Fruit fly (Drosophila melanogaster) whole organism, embryonic: ENCODE data around the gene CG42268.

ENCODE experiments used
- Bteb2 ChIP-seq: fragments of 200-800 bp; sonication (Bioruptor generic); optimal IDR thresholded peaks from 2 replicates; lab custom pipeline; 2016; ENCODE audit warnings: missing biosample characterization, missing genetic modification characterization
- CG10979 ChIP-seq: fragments of 200-800 bp; sonication (Bioruptor generic); optimal IDR thresholded peaks from 2 replicates; lab custom pipeline; 2018; ENCODE audit warnings: missing biosample characterization, mild to moderate bottlenecking, missing genetic modification characterization, moderate library complexity
- CG12104 ChIP-seq: fragments of 200-800 bp; sonication (Bioruptor generic); optimal IDR thresholded peaks from 3 replicates; lab custom pipeline; 2016; ENCODE audit warnings: missing biosample characterization, missing genetic modification characterization
- CG1233 ChIP-seq: fragments of 200-800 bp; sonication (Bioruptor generic); optimal IDR thresholded peaks from 4 replicates; lab custom pipeline; 2018; ENCODE audit warnings: missing biosample characterization, mild to moderate bottlenecking, missing genetic modification characterization
- CG13624 ChIP-seq: fragments of 200-800 bp; sonication (Bioruptor generic); optimal IDR thresholded peaks from 2 replicates; lab custom pipeline; 2016; ENCODE audit warnings: missing biosample characterization, missing genetic modification characterization
- CG1529 ChIP-seq: fragments of 200-800 bp; sonication (Bioruptor generic); optimal IDR thresholded peaks from 3 replicates; lab custom pipeline; 2018; ENCODE audit warnings: missing biosample characterization, missing genetic modification characterization
- CG15479 ChIP-seq: fragments of 200-800 bp; sonication (Bioruptor generic); optimal IDR thresholded peaks from 3 replicates; lab custom pipeline; 2019; ENCODE audit warnings: missing biosample characterization, mild to moderate bottlenecking, missing genetic modification characterization, moderate library complexity
- CG15514 ChIP-seq: fragments of 200-800 bp; sonication (Bioruptor generic); optimal IDR thresholded peaks from 3 replicates; lab custom pipeline; 2017; ENCODE audit warnings: missing biosample characterization, missing genetic modification characterization, mild to moderate bottlenecking, moderate library complexity, missing genetic modification reagents
- CG15696 ChIP-seq: fragments of 200-800 bp; sonication (Bioruptor generic); optimal IDR thresholded peaks from 2 replicates; lab custom pipeline; 2019; ENCODE audit warnings: missing biosample characterization, mild to moderate bottlenecking, missing genetic modification characterization, moderate library complexity
- CG17186 ChIP-seq: fragments of 200-800 bp; sonication (Bioruptor generic); optimal IDR thresholded peaks from 3 replicates; lab custom pipeline; 2017; ENCODE audit warnings: missing biosample characterization, missing genetic modification reagents, missing genetic modification characterization
- CG17802 ChIP-seq: fragments of 200-800 bp; sonication (Bioruptor generic); optimal IDR thresholded peaks from 2 replicates; lab custom pipeline; 2018; ENCODE audit warnings: missing biosample characterization, mild to moderate bottlenecking, missing genetic modification characterization, moderate library complexity
- CG34422 ChIP-seq: fragments of 200-800 bp; sonication (Bioruptor generic); IDR thresholded peaks from 3 replicates; pipeline ENCODE4 v1.3.6; 2022; ENCODE audit warnings: missing biosample characterization, missing genetic modification characterization
- CG3726 ChIP-seq: fragments of 200-800 bp; sonication (Bioruptor generic); IDR thresholded peaks from 3 replicates; pipeline ENCODE4, ENCODE4 v1.3.6; 2022; ENCODE audit warnings: missing biosample characterization, missing genetic modification characterization
- CG3847 ChIP-seq: fragments of 200-800 bp; sonication (Bioruptor generic); IDR thresholded peaks from 2 replicates; pipeline ENCODE4 v1.3.6; 2022; ENCODE audit warnings: missing biosample characterization, missing genetic modification characterization
- CG5245 ChIP-seq: fragments of 200-800 bp; sonication (Bioruptor generic); optimal IDR thresholded peaks from 3 replicates; lab custom pipeline; 2016; ENCODE audit warnings: missing biosample characterization, missing genetic modification characterization
- CG6272 ChIP-seq: fragments of 200-800 bp; sonication (Bioruptor generic); IDR thresholded peaks from 2 replicates; pipeline ENCODE4 v1.3.6; 2022; ENCODE audit warnings: missing biosample characterization, missing genetic modification characterization
- CG6683 ChIP-seq: fragments of 200-800 bp; sonication (Bioruptor generic); optimal IDR thresholded peaks from 2 replicates; lab custom pipeline; 2017; ENCODE audit warnings: missing biosample characterization, mild to moderate bottlenecking, missing genetic modification characterization, missing genetic modification reagents
- CG6689 ChIP-seq: fragments of 200-800 bp; sonication (Bioruptor generic); IDR thresholded peaks from 2 replicates; pipeline ENCODE4 v1.3.6; 2022; ENCODE audit warnings: missing biosample characterization, missing genetic modification characterization
- CG7372 ChIP-seq: fragments of 200-800 bp; sonication (Bioruptor generic); IDR thresholded peaks from 2 replicates; pipeline ENCODE4 v1.3.6; 2022; ENCODE audit warnings: missing biosample characterization, missing genetic modification characterization
- CG7745 ChIP-seq: fragments of 200-800 bp; sonication (Bioruptor generic); optimal IDR thresholded peaks from 2 replicates; lab custom pipeline; 2018; ENCODE audit warnings: missing biosample characterization, mild to moderate bottlenecking, missing genetic modification characterization, moderate library complexity
- CG7786 ChIP-seq: fragments of 200-800 bp; sonication (Bioruptor generic); optimal IDR thresholded peaks from 2 replicates; lab custom pipeline; 2016; ENCODE audit warnings: missing biosample characterization, missing genetic modification characterization
- CG8290 ChIP-seq, 3 experiments: fragments of 200-800 bp; sonication (Bioruptor generic); optimal IDR thresholded peaks; 2 replicates each; lab custom pipeline; 2016 to 2019; ENCODE audit warnings: missing biosample characterization in 3 of 3, missing genetic modification characterization in 3 of 3, mild to moderate bottlenecking in 2 of 3, moderate library complexity in 1 of 3
- CG8388 ChIP-seq: fragments of 200-800 bp; sonication (Bioruptor generic); optimal IDR thresholded peaks from 2 replicates; lab custom pipeline; 2019; ENCODE audit warnings: missing biosample characterization, mild to moderate bottlenecking, missing genetic modification characterization, moderate library complexity
- CG8478 ChIP-seq: fragments of >200 bp; optimal IDR thresholded peaks from 2 replicates; lab custom pipeline; 2018
- Dek ChIP-seq: fragments of 200-800 bp; sonication (Bioruptor generic); optimal IDR thresholded peaks from 3 replicates; lab custom pipeline; 2019; ENCODE audit warnings: missing biosample characterization, mild to moderate bottlenecking, missing genetic modification characterization, moderate library complexity
- Dll ChIP-seq: fragments of 200-800 bp; sonication (Bioruptor generic); IDR thresholded peaks from 4 replicates; pipeline ENCODE4 v1.3.6; 2022; ENCODE audit warnings: missing biosample characterization, missing genetic modification characterization; ENCODE audit not compliant: partially characterized antibody
- Doc3 ChIP-seq: fragments of 200-800 bp; sonication (Bioruptor generic); IDR thresholded peaks from 3 replicates; pipeline ENCODE4 v1.3.6; 2022; ENCODE audit warnings: missing biosample characterization, missing genetic modification characterization; ENCODE audit not compliant: partially characterized antibody
- Eip74EF ChIP-seq, 2 experiments: fragments of 200-800 bp in 1 of 2; fragments of >200 bp in 1 of 2; sonication (Bioruptor generic) in 1 of 2; optimal IDR thresholded peaks; 2 replicates each; lab custom pipeline; 2017 to 2019; ENCODE audit warnings: missing biosample characterization in 2 of 2, missing genetic modification characterization in 2 of 2, mild to moderate bottlenecking in 1 of 2, moderate library complexity in 1 of 2
- MTF-1 ChIP-seq: fragments of 200-800 bp; sonication (Bioruptor generic); optimal IDR thresholded peaks from 2 replicates; lab custom pipeline; 2018; ENCODE audit warnings: missing biosample characterization, mild to moderate bottlenecking, missing genetic modification characterization, borderline replicate concordance
- Nf-YB ChIP-seq: fragments of 200-800 bp; sonication (Bioruptor generic); optimal IDR thresholded peaks from 3 replicates; lab custom pipeline; 2019; ENCODE audit warnings: missing biosample characterization, mild to moderate bottlenecking, missing genetic modification characterization, moderate library complexity
- NfI ChIP-seq: fragments of 200-800 bp; sonication (Bioruptor generic); optimal IDR thresholded peaks from 3 replicates; lab custom pipeline; 2018; ENCODE audit warnings: missing biosample characterization, mild to moderate bottlenecking, missing genetic modification characterization, moderate library complexity
- Oli ChIP-seq: fragments of 200-800 bp; sonication (Bioruptor generic); optimal IDR thresholded peaks from 2 replicates; lab custom pipeline; 2018; ENCODE audit warnings: missing biosample characterization, mild to moderate bottlenecking, missing genetic modification characterization, moderate library complexity
- Sox100B ChIP-seq: fragments of 200-800 bp; sonication (Bioruptor generic); optimal IDR thresholded peaks from 3 replicates; lab custom pipeline; 2018; ENCODE audit warnings: missing biosample characterization, mild to moderate bottlenecking, missing genetic modification characterization
- Sox102F ChIP-seq: fragments of 200-800 bp; sonication (Bioruptor generic); optimal IDR thresholded peaks from 2 replicates; lab custom pipeline; 2018; ENCODE audit warnings: missing biosample characterization, mild to moderate bottlenecking, missing genetic modification characterization, moderate library complexity
- ap ChIP-seq: fragments of 200-800 bp; sonication (Bioruptor generic); IDR thresholded peaks from 2 replicates; pipeline ENCODE4 v1.3.6; 2022; ENCODE audit warnings: missing biosample characterization, missing genetic modification characterization
- chm ChIP-seq: fragments of 200-800 bp; sonication (Bioruptor generic); IDR thresholded peaks from 2 replicates; pipeline ENCODE4 v1.3.6; 2022; ENCODE audit warnings: missing biosample characterization, missing genetic modification characterization
- emc ChIP-seq: fragments of 200-800 bp; sonication (Bioruptor generic); optimal IDR thresholded peaks from 2 replicates; lab custom pipeline; 2016; ENCODE audit warnings: missing biosample characterization, missing genetic modification characterization
- eyg ChIP-seq: fragments of 200-800 bp; sonication (Bioruptor generic); optimal IDR thresholded peaks from 3 replicates; lab custom pipeline; 2016; ENCODE audit warnings: missing biosample characterization, missing genetic modification characterization
- fru ChIP-seq: fragments of >200 bp; optimal IDR thresholded peaks from 2 replicates; lab custom pipeline; 2017
- gcm ChIP-seq: fragments of 200-800 bp; sonication (Bioruptor generic); optimal IDR thresholded peaks from 2 replicates; lab custom pipeline; 2019; ENCODE audit warnings: missing biosample characterization, mild to moderate bottlenecking, missing genetic modification characterization, moderate library complexity
- gsb ChIP-seq: fragments of 200-800 bp; sonication (Bioruptor generic); IDR thresholded peaks from 2 replicates; pipeline ENCODE4 v1.3.6; 2022; ENCODE audit warnings: missing biosample characterization, missing genetic modification characterization
- hkb ChIP-seq, 2 experiments: fragments of 200-800 bp in 1 of 2; fragments of >200 bp in 1 of 2; sonication (Bioruptor generic) in 1 of 2; IDR thresholded peaks in 1 of 2; optimal IDR thresholded peaks in 1 of 2; 2 replicates each; pipeline versions ENCODE4 v1.3.6 to Lab custom; 2017 to 2022; ENCODE audit warnings: missing biosample characterization in 1 of 2, missing genetic modification characterization in 1 of 2
- inv ChIP-seq: fragments of 200-800 bp; sonication (Bioruptor generic); IDR thresholded peaks from 2 replicates; pipeline ENCODE4 v1.3.6; 2022; ENCODE audit warnings: missing biosample characterization, missing genetic modification characterization; ENCODE audit not compliant: partially characterized antibody
- lbe ChIP-seq: fragments of 200-800 bp; sonication (Bioruptor generic); optimal IDR thresholded peaks from 2 replicates; lab custom pipeline; 2016; ENCODE audit warnings: missing biosample characterization, mild to moderate bottlenecking, missing genetic modification characterization
- lola ChIP-seq, 3 experiments: fragments of >200 bp in 2 of 3; fragments of 200-800 bp in 1 of 3; sonication (Bioruptor generic) in 1 of 3; optimal IDR thresholded peaks; 2 replicates each; lab custom pipeline; 2017 to 2019; ENCODE audit warnings: missing biosample characterization in 3 of 3, missing genetic modification characterization in 3 of 3, mild to moderate bottlenecking in 1 of 3, moderate library complexity in 1 of 3
- onecut ChIP-seq: fragments of 200-800 bp; sonication (Bioruptor generic); IDR thresholded peaks from 2 replicates; pipeline ENCODE4 v1.3.6; 2022; ENCODE audit warnings: missing biosample characterization, missing genetic modification characterization
- schlank ChIP-seq: fragments of 200-800 bp; sonication (Bioruptor generic); optimal IDR thresholded peaks from 2 replicates; lab custom pipeline; 2018; ENCODE audit warnings: missing biosample characterization, mild to moderate bottlenecking, missing genetic modification characterization
- slbo ChIP-seq: fragments of 200-800 bp; sonication (Bioruptor generic); IDR thresholded peaks from 2 replicates; pipeline ENCODE4 v1.3.6; 2022; ENCODE audit warnings: missing biosample characterization, missing genetic modification characterization
- ssp ChIP-seq: fragments of 200-800 bp; sonication (Bioruptor generic); IDR thresholded peaks from 2 replicates; pipeline ENCODE4 v1.3.6; 2022; ENCODE audit warnings: missing biosample characterization, missing genetic modification characterization
- tio ChIP-seq: fragments of 200-800 bp; sonication (Bioruptor generic); optimal IDR thresholded peaks from 2 replicates; lab custom pipeline; 2017; ENCODE audit warnings: missing biosample characterization, missing genetic modification characterization, inconsistent platforms

CG42268 gene

DNA sequence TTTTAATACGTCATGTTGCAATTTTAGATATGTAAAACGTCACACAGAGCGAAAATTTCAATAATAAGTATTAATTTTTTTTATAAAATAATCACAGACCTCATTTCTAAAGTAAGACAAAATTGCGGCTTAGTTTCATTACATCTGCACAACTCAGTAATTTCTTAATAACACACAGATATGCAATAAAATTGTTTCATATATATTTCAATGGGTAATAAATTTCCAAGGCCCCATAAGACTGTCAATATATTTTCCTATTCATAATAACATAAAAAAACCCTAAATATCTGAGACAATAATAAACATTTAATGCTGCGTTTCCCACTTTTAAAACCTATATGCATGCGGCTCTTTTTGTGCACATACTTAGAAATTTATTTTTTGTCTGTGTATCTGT is 64.5 kb downstream of the CG42268 start (continued):
- TF ChIP-seq NfI (peak; percentile 30), Sox100B (GFP tag; lab: Kevin White, UChicago) (peak; percentile 22), slbo (GFP tag; lab: Robert Waterston, UW) (peak; percentile 17; the same call in 1 of the 2 replicates), CG3847 (GFP tag; lab: Robert Waterston, UW) (no peak), CG10979 (tag; lab: Kevin White, UChicago) (no peak), hkb (optimal IDR thresholded peaks at IDR 0.05; lab: Kevin White, UChicago) (no peak), hkb (GFP tag; IDR thresholded peaks at IDR 0.05; lab: Robert Waterston, UW) (no peak), CG8478 (lab: Kevin White, UChicago) (no peak), CG1233 (GFP tag; lab: Kevin White, UChicago) (no peak), CG15514 (GFP tag; lab: Kevin White, UChicago) (no peak), CG17802 (no peak), onecut (GFP tag; lab: Robert Waterston, UW) (no peak), fru (lab: Kevin White, UChicago) (no peak), Sox102F (GFP tag; lab: Kevin White, UChicago) (peak; percentile 68), CG12104 (no peak), Dll (no peak), Bteb2 (no peak), chm (GFP tag; lab: Robert Waterston, UW) (no peak), CG15696 (tag; lab: Kevin White, UChicago) (no peak), emc (GFP tag; lab: Kevin White, UChicago) (no peak), ap (GFP tag; lab: Robert Waterston, UW) (no peak), CG6689 (GFP tag; lab: Robert Waterston, UW) (peak; percentile 24), CG8290 (GFP tag; optimal IDR thresholded peaks at IDR 0.05; lab: Kevin White, UChicago) (no peak), CG8290 (tag; optimal IDR thresholded peaks at IDR 0.05; lab: Kevin White, UChicago) (no peak), CG17186 (GFP tag; lab: Kevin White, UChicago) (no peak), CG7786 (GFP tag; lab: Kevin White, UChicago) (no peak), lbe (GFP tag; lab: Kevin White, UChicago) (no peak), inv (GFP tag; lab: Robert Waterston, UW) (no peak), lola (GFP tag; optimal IDR thresholded peaks at IDR 0.05; lab: Kevin White, UChicago) (no peak), eyg (GFP tag; lab: Kevin White, UChicago) (no peak), CG5245 (no peak), CG1529 (no peak), ssp (GFP tag; lab: Robert Waterston, UW) (no peak), gsb (GFP tag; lab: Robert Waterston, UW) (no peak), CG8388 (GFP tag; lab: Kevin White, UChicago) (peak; percentile 19), CG6683 (no peak), Dek (tag; lab: Kevin White, UChicago) (no peak), CG6272 (GFP tag; lab: Robert Waterston, UW) (0 out of 2 replicates have a peak, but pooled peaks have one; percentile 16), schlank (tag; lab: Kevin White, UChicago) (no peak), CG3726 (GFP tag; lab: Robert Waterston, UW) (no peak), Eip74EF (GFP tag; optimal IDR thresholded peaks at IDR 0.05; lab: Kevin White, UChicago) (peak in 1 of 2 experiments; percentile 33), gcm (no peak), Oli (tag; lab: Kevin White, UChicago) (peak; percentile 46), CG34422 (GFP tag; lab: Robert Waterston, UW) (no peak), Nf-YB (GFP tag; lab: Kevin White, UChicago) (peak; percentile 2), MTF-1 (GFP tag; lab: Kevin White, UChicago) (no peak), tio (GFP tag; lab: Kevin White, UChicago) (no peak), CG7372 (no peak), Doc3 (no peak), CG13624 (GFP tag; lab: Kevin White, UChicago) (no peak), CG15479 (GFP tag; lab: Kevin White, UChicago) (no peak), CG7745 (tag; lab: Kevin White, UChicago) (no peak)
